Worm (Caenorhabditis elegans) whole organism, L2 larva: ENCODE measurements around the gene C05D11.8.

Experiments used
- C34F6.9 ChIP-seq: fragments of 150-350 bp; optimal IDR thresholded peaks from 2 replicates; lab custom pipeline; 2014; ENCODE audit warnings: missing biosample characterization, missing genetic modification characterization
- F13H6.1 ChIP-seq: sonication (generic microtip); optimal IDR thresholded peaks from 2 replicates; lab custom pipeline; 2016; ENCODE audit warnings: missing genetic modification characterization, missing compliant biosample characterization
- R02D3.7 ChIP-seq: fragments of 150-350 bp; optimal IDR thresholded peaks from 2 replicates; lab custom pipeline; 2014; ENCODE audit warnings: missing biosample characterization, missing genetic modification characterization
- Y55F3AM.14 ChIP-seq: fragments of 200-800 bp; sonication (Bioruptor generic); optimal IDR thresholded peaks from 2 replicates; lab custom pipeline; 2018; ENCODE audit warnings: mild to moderate bottlenecking, missing genetic modification characterization, missing compliant biosample characterization
- ZK546.5 ChIP-seq: sonication (generic microtip); optimal IDR thresholded peaks from 2 replicates; lab custom pipeline; 2017; ENCODE audit warnings: missing biosample characterization, missing genetic modification characterization
- alr-1 ChIP-seq: fragments of 150-350 bp; optimal IDR thresholded peaks from 2 replicates; lab custom pipeline; 2014; ENCODE audit warnings: missing biosample characterization, missing genetic modification characterization
- aly-2 ChIP-seq: fragments of 150-350 bp; optimal IDR thresholded peaks from 2 replicates; lab custom pipeline; 2014; ENCODE audit warnings: missing biosample characterization, missing genetic modification characterization
- ama-1 ChIP-seq: fragments of 150-350 bp; optimal IDR thresholded peaks from 2 replicates; lab custom pipeline; 2018; ENCODE audit warnings: inconsistent platforms
- blmp-1 ChIP-seq: sonication (generic microtip); optimal IDR thresholded peaks from 2 replicates; lab custom pipeline; 2017; ENCODE audit warnings: missing genetic modification characterization, mild to moderate bottlenecking, missing compliant biosample characterization, antibody characterized with exemption, moderate library complexity; ENCODE audit not compliant: insufficient read depth
- ceh-16 ChIP-seq: fragments of 150-350 bp; optimal IDR thresholded peaks from 2 replicates; lab custom pipeline; 2014; ENCODE audit warnings: missing biosample characterization, missing genetic modification characterization
- ceh-82 ChIP-seq: fragments of 150-350 bp; optimal IDR thresholded peaks from 2 replicates; lab custom pipeline; 2014; ENCODE audit warnings: missing biosample characterization, missing genetic modification characterization
- crh-2 ChIP-seq: sonication (generic microtip); optimal IDR thresholded peaks from 2 replicates; lab custom pipeline; 2017; ENCODE audit warnings: missing biosample characterization, missing genetic modification characterization
- dmd-4 ChIP-seq: sonication (generic microtip); optimal IDR thresholded peaks from 2 replicates; lab custom pipeline; 2017; ENCODE audit warnings: missing biosample characterization, missing genetic modification characterization
- egl-27 ChIP-seq: sonication (generic microtip); optimal IDR thresholded peaks from 3 replicates; lab custom pipeline; 2017; ENCODE audit warnings: missing biosample characterization, missing genetic modification reagents, missing genetic modification characterization
- elt-1 ChIP-seq: fragments of 150-350 bp; optimal IDR thresholded peaks from 2 replicates; lab custom pipeline; 2014; ENCODE audit warnings: missing biosample characterization, missing genetic modification characterization
- elt-3 ChIP-seq: sonication (generic microtip); optimal IDR thresholded peaks from 2 replicates; lab custom pipeline; 2017; ENCODE audit warnings: missing biosample characterization, missing genetic modification characterization
- fos-1 ChIP-seq: fragments of 150-350 bp; optimal IDR thresholded peaks from 2 replicates; lab custom pipeline; 2014; ENCODE audit warnings: missing biosample characterization, missing genetic modification characterization
- gmeb-1 ChIP-seq: fragments of 150-350 bp; optimal IDR thresholded peaks from 2 replicates; lab custom pipeline; 2014; ENCODE audit warnings: missing biosample characterization, missing genetic modification characterization
- lin-11 ChIP-seq: fragments of 150-350 bp; sonication (generic microtip); optimal IDR thresholded peaks from 2 replicates; lab custom pipeline; 2014; ENCODE audit warnings: missing biosample characterization, missing genetic modification characterization, inconsistent platforms, mixed read lengths
- lin-13 ChIP-seq: fragments of 150-350 bp; optimal IDR thresholded peaks from 2 replicates; lab custom pipeline; 2014; ENCODE audit warnings: missing biosample characterization, missing genetic modification reagents, missing genetic modification characterization
- lin-39 ChIP-seq: fragments of 150-350 bp; optimal IDR thresholded peaks from 2 replicates; lab custom pipeline; 2014; ENCODE audit warnings: missing biosample characterization, missing genetic modification reagents, missing genetic modification characterization
- lsy-2 ChIP-seq, 2 experiments: fragments of 150-350 bp in 1 of 2; sonication (generic microtip) in 1 of 2; optimal IDR thresholded peaks; 2 replicates each; lab custom pipeline; 2014 to 2017; ENCODE audit warnings: missing biosample characterization in 2 of 2, missing genetic modification characterization in 2 of 2
- mab-5 ChIP-seq: fragments of 150-350 bp; optimal IDR thresholded peaks from 2 replicates; lab custom pipeline; 2014; ENCODE audit warnings: missing biosample characterization, missing genetic modification characterization
- mbf-1 ChIP-seq: sonication (generic microtip); optimal IDR thresholded peaks from 2 replicates; lab custom pipeline; 2017; ENCODE audit warnings: missing biosample characterization, missing genetic modification characterization
- mdl-1 ChIP-seq, 2 experiments: fragments of 150-350 bp in 1 of 2; sonication (generic microtip) in 1 of 2; optimal IDR thresholded peaks; 2 replicates each; lab custom pipeline; 2017; ENCODE audit warnings: missing biosample characterization in 2 of 2, missing genetic modification characterization in 2 of 2
- nhr-10 ChIP-seq: sonication (generic microtip); optimal IDR thresholded peaks from 2 replicates; lab custom pipeline; 2017; ENCODE audit warnings: missing biosample characterization, missing genetic modification characterization
- nhr-11 ChIP-seq: fragments of 150-350 bp; optimal IDR thresholded peaks from 2 replicates; lab custom pipeline; 2014; ENCODE audit warnings: missing biosample characterization, missing genetic modification characterization
- nhr-12 ChIP-seq: fragments of 150-350 bp; optimal IDR thresholded peaks from 2 replicates; lab custom pipeline; 2014; ENCODE audit warnings: missing biosample characterization, missing genetic modification characterization
- nhr-129 ChIP-seq: fragments of 150-350 bp; optimal IDR thresholded peaks from 2 replicates; lab custom pipeline; 2014; ENCODE audit warnings: missing biosample characterization, missing genetic modification characterization
- nhr-21 ChIP-seq: fragments of 150-350 bp; optimal IDR thresholded peaks from 2 replicates; lab custom pipeline; 2014; ENCODE audit warnings: missing biosample characterization, missing genetic modification characterization
- nhr-23 ChIP-seq: fragments of 150-350 bp; optimal IDR thresholded peaks from 2 replicates; lab custom pipeline; 2014; ENCODE audit warnings: missing biosample characterization, missing genetic modification reagents, missing genetic modification characterization
- nhr-237 ChIP-seq: fragments of 150-350 bp; optimal IDR thresholded peaks from 2 replicates; lab custom pipeline; 2014; ENCODE audit warnings: missing biosample characterization, missing genetic modification characterization
- nhr-25 ChIP-seq: fragments of 150-350 bp; sonication (generic microtip); optimal IDR thresholded peaks from 3 replicates; lab custom pipeline; 2014; ENCODE audit warnings: missing biosample characterization, missing genetic modification characterization
- nhr-6 ChIP-seq: fragments of 150-350 bp; optimal IDR thresholded peaks from 2 replicates; lab custom pipeline; 2014; ENCODE audit warnings: missing biosample characterization, missing genetic modification characterization
- nhr-77 ChIP-seq: fragments of 150-350 bp; optimal IDR thresholded peaks from 2 replicates; lab custom pipeline; 2014; ENCODE audit warnings: missing biosample characterization, missing genetic modification characterization
- peb-1 ChIP-seq: fragments of 150-350 bp; optimal IDR thresholded peaks from 2 replicates; lab custom pipeline; 2014; ENCODE audit warnings: missing biosample characterization, missing genetic modification characterization
- sem-4 ChIP-seq: fragments of 150-350 bp; optimal IDR thresholded peaks from 2 replicates; lab custom pipeline; 2014; ENCODE audit warnings: missing biosample characterization, missing genetic modification reagents, missing genetic modification characterization
- skn-1 ChIP-seq: sonication (generic microtip); optimal IDR thresholded peaks from 2 replicates; lab custom pipeline; 2017; ENCODE audit warnings: missing biosample characterization, missing genetic modification characterization
- sma-3 ChIP-seq: sonication (generic microtip); optimal IDR thresholded peaks from 2 replicates; lab custom pipeline; 2016; ENCODE audit warnings: missing genetic modification reagents, missing genetic modification characterization, missing compliant biosample characterization
- sma-9 ChIP-seq, 2 experiments: fragments of 150-350 bp in 1 of 2; sonication (generic microtip) in 1 of 2; optimal IDR thresholded peaks; 2 replicates each; lab custom pipeline; 2014 to 2016; ENCODE audit warnings: missing genetic modification characterization in 2 of 2, mild to moderate bottlenecking in 1 of 2, missing biosample characterization in 1 of 2, missing compliant biosample characterization in 1 of 2, missing genetic modification reagents in 1 of 2, moderate library complexity in 1 of 2
- snpc-4 ChIP-seq: fragments of 150-350 bp; optimal IDR thresholded peaks from 2 replicates; lab custom pipeline; 2014; ENCODE audit warnings: missing biosample characterization, missing genetic modification characterization
- unc-39 ChIP-seq: fragments of 150-350 bp; optimal IDR thresholded peaks from 2 replicates; lab custom pipeline; 2014; ENCODE audit warnings: missing biosample characterization, missing genetic modification characterization
- unc-55 ChIP-seq: fragments of 150-350 bp; sonication (generic microtip); optimal IDR thresholded peaks from 3 replicates; lab custom pipeline; 2014; ENCODE audit warnings: missing biosample characterization, missing genetic modification reagents, missing genetic modification characterization
- unc-62 ChIP-seq: fragments of 150-350 bp; optimal IDR thresholded peaks from 2 replicates; lab custom pipeline; 2014; ENCODE audit warnings: missing biosample characterization, missing genetic modification reagents, missing genetic modification characterization
- zag-1 ChIP-seq: fragments of 150-350 bp; optimal IDR thresholded peaks from 2 replicates; lab custom pipeline; 2014; ENCODE audit warnings: missing biosample characterization, missing genetic modification characterization
- ztf-1 ChIP-seq: fragments of 200-800 bp; sonication (Bioruptor generic); conservative IDR thresholded peaks from 2 replicates; pipeline ENCODE4 v1.3.6; 2022; ENCODE audit warnings: missing genetic modification characterization, missing compliant biosample characterization
- ztf-11 ChIP-seq: sonication (generic microtip); optimal IDR thresholded peaks from 2 replicates; lab custom pipeline; 2017; ENCODE audit warnings: missing biosample characterization, missing genetic modification characterization
- ztf-4 ChIP-seq: fragments of 150-350 bp; optimal IDR thresholded peaks from 2 replicates; lab custom pipeline; 2014; ENCODE audit warnings: missing biosample characterization, missing genetic modification characterization

C05D11.8 gene

ce11 chrIII:6463679-6464078 lies 36.6 kb upstream of the C05D11.8 start, which contains the start of gene dlc-1:
Gene dlc-1, minus strand, starts transcription at chrIII:6463779.
- no peak for TF ChIP-seq ceh-16 (tag; lab: Kevin White, UChicago)
- TF ChIP-seq nhr-12: no peak
- no peak for TF ChIP-seq nhr-10 (tag; lab: Kevin White, UChicago)
- no peak for TF ChIP-seq Y55F3AM.14 (GFP tag; lab: Kevin White, UChicago)
- TF ChIP-seq ztf-4 (tag; lab: Kevin White, UChicago): no peak
- no peak for TF ChIP-seq nhr-25 (tag; lab: Kevin White, UChicago)
- no peak for TF ChIP-seq nhr-6 (tag; lab: Kevin White, UChicago)
- no peak for TF ChIP-seq blmp-1 (tag; lab: Kevin White, UChicago)
- no peak for TF ChIP-seq dmd-4
- TF ChIP-seq lin-39: no peak
- TF ChIP-seq snpc-4 (tag; lab: Kevin White, UChicago): no peak
- no peak for TF ChIP-seq unc-39 (tag; lab: Kevin White, UChicago)

ce11 chrIII:6462610-6463009 lies 35.5 kb upstream of the C05D11.8 start, which contains the start of gene T26A5.8:
Gene T26A5.8, minus strand, starts transcription at chrIII:6462856.
- no peak for TF ChIP-seq nhr-21 (tag; lab: Kevin White, UChicago)
- no peak for TF ChIP-seq nhr-10 (tag; lab: Kevin White, UChicago)
- TF ChIP-seq lin-39: no peak
- no peak for TF ChIP-seq nhr-25 (tag; lab: Kevin White, UChicago)
- no peak for TF ChIP-seq ceh-16 (tag; lab: Kevin White, UChicago)
- no peak for TF ChIP-seq unc-62 (GFP tag; lab: Kevin White, UChicago)
- peak; percentile 45 for TF ChIP-seq sma-3 (GFP tag; lab: Kevin White, UChicago)
- TF ChIP-seq F13H6.1 (tag; lab: Kevin White, UChicago): no peak
- no peak for TF ChIP-seq sma-9 (GFP tag; optimal IDR thresholded peaks at IDR 0.05; lab: Kevin White, UChicago)
- no peak for TF ChIP-seq sma-9 (tag; optimal IDR thresholded peaks at IDR 0.05; lab: Kevin White, UChicago)
- TF ChIP-seq alr-1 (tag; lab: Kevin White, UChicago): no peak
- TF ChIP-seq fos-1 (tag; lab: Kevin White, UChicago): no peak
- TF ChIP-seq lin-11 (tag; lab: Kevin White, UChicago): no peak
- TF ChIP-seq nhr-77 (tag; lab: Kevin White, UChicago): no peak
- TF ChIP-seq Y55F3AM.14 (GFP tag; lab: Kevin White, UChicago): no peak
- no peak for TF ChIP-seq sem-4 (tag; lab: Kevin White, UChicago)
- peak in 1 of 2 experiments; percentile 58 for TF ChIP-seq lsy-2 (tag; optimal IDR thresholded peaks at IDR 0.05; lab: Kevin White, UChicago)
- TF ChIP-seq nhr-237 (tag; lab: Kevin White, UChicago): no peak
- peak; percentile 56 for TF ChIP-seq ama-1 (lab: Kevin White, UChicago)
- no peak for TF ChIP-seq ztf-11 (tag; lab: Kevin White, UChicago)
- TF ChIP-seq crh-2 (tag; lab: Kevin White, UChicago): peak; percentile 10
- TF ChIP-seq elt-1 (tag; lab: Kevin White, UChicago): no peak
- no peak for TF ChIP-seq nhr-12
- TF ChIP-seq mab-5 (tag; lab: Kevin White, UChicago): no peak
- TF ChIP-seq nhr-23 (tag; lab: Kevin White, UChicago): no peak
- TF ChIP-seq nhr-129 (tag; lab: Kevin White, UChicago): peak; percentile 25
- TF ChIP-seq ztf-4 (tag; lab: Kevin White, UChicago): peak; percentile 29
- TF ChIP-seq zag-1: no peak
- TF ChIP-seq elt-3 (tag; lab: Kevin White, UChicago): no peak
- TF ChIP-seq lin-13 (GFP tag; lab: Kevin White, UChicago): peak; percentile 15
- TF ChIP-seq R02D3.7 (tag; lab: Kevin White, UChicago): no peak
- TF ChIP-seq nhr-6 (tag; lab: Kevin White, UChicago): peak; percentile 19
- TF ChIP-seq ztf-1: no peak
- no peak for TF ChIP-seq unc-39 (tag; lab: Kevin White, UChicago)
- no peak for TF ChIP-seq gmeb-1
- TF ChIP-seq skn-1 (tag; lab: Kevin White, UChicago): no peak
- TF ChIP-seq nhr-11 (tag; lab: Kevin White, UChicago): no peak
- no peak for TF ChIP-seq C34F6.9
- TF ChIP-seq egl-27 (tag; lab: Kevin White, UChicago): no peak
- no peak for TF ChIP-seq blmp-1 (tag; lab: Kevin White, UChicago)
- no peak for TF ChIP-seq peb-1 (tag; lab: Kevin White, UChicago)
- no peak for TF ChIP-seq ceh-82 (tag; lab: Kevin White, UChicago)
- no peak for TF ChIP-seq ZK546.5 (tag; lab: Kevin White, UChicago)
- TF ChIP-seq mdl-1 (tag; optimal IDR thresholded peaks at IDR 0.05; lab: Kevin White, UChicago): no peak
- no peak for TF ChIP-seq snpc-4 (tag; lab: Kevin White, UChicago)
- no peak for TF ChIP-seq unc-55
- TF ChIP-seq mbf-1 (tag; lab: Kevin White, UChicago): no peak
- TF ChIP-seq dmd-4: no peak
- TF ChIP-seq aly-2: no peak
- TF ChIP-seq, all 48 proteins: peak for 8
